Worm (Caenorhabditis elegans) whole organism, mixed stage, embryonic: Measurements from ENCODE around the gene rle-1.

Source experiments
- M03D4.4 ChIP-seq: sonication (generic microtip); optimal IDR thresholded peaks from 2 replicates; lab custom pipeline; 2017; ENCODE audit warnings: mild to moderate bottlenecking, missing genetic modification characterization, missing compliant biosample characterization
- bed-3 ChIP-seq: fragments of 200-800 bp; sonication (Bioruptor generic); optimal IDR thresholded peaks from 3 replicates; lab custom pipeline; 2018; ENCODE audit warnings: mild to moderate bottlenecking, missing genetic modification characterization, moderate library complexity, missing compliant biosample characterization
- blmp-1 ChIP-seq: fragments of 150-350 bp; optimal IDR thresholded peaks from 2 replicates; lab custom pipeline; 2014; ENCODE audit warnings: missing biosample characterization, missing genetic modification characterization
- ceh-39 ChIP-seq: fragments of 150-350 bp; optimal IDR thresholded peaks from 2 replicates; lab custom pipeline; 2014; ENCODE audit warnings: missing biosample characterization, missing genetic modification characterization
- ceh-43 ChIP-seq: fragments of 200-800 bp; sonication (Bioruptor generic); optimal IDR thresholded peaks from 2 replicates; lab custom pipeline; 2018; ENCODE audit warnings: mild to moderate bottlenecking, missing genetic modification characterization, moderate library complexity, missing compliant biosample characterization
- ceh-83 ChIP-seq: fragments of 200-800 bp; sonication (Bioruptor generic); optimal IDR thresholded peaks from 2 replicates; lab custom pipeline; 2018; ENCODE audit warnings: mild to moderate bottlenecking, missing genetic modification characterization, missing compliant biosample characterization
- ces-1 ChIP-seq: fragments of 150-350 bp; optimal IDR thresholded peaks from 2 replicates; lab custom pipeline; 2014; ENCODE audit warnings: missing biosample characterization, missing genetic modification reagents, missing genetic modification characterization
- cnd-1 ChIP-seq: fragments of 200-800 bp; sonication (Bioruptor generic); optimal IDR thresholded peaks from 2 replicates; lab custom pipeline; 2018; ENCODE audit warnings: mild to moderate bottlenecking, missing genetic modification characterization, missing compliant biosample characterization
- drap-1 ChIP-seq: fragments of 200-800 bp; sonication (Bioruptor generic); optimal IDR thresholded peaks from 3 replicates; lab custom pipeline; 2018; ENCODE audit warnings: mild to moderate bottlenecking, missing genetic modification characterization, missing compliant biosample characterization
- elt-1 ChIP-seq: sonication (generic microtip); optimal IDR thresholded peaks from 2 replicates; lab custom pipeline; 2017; ENCODE audit warnings: missing genetic modification characterization, mild to moderate bottlenecking, missing compliant biosample characterization, antibody characterized with exemption, moderate library complexity, borderline replicate concordance; ENCODE audit not compliant: insufficient read depth
- elt-3 ChIP-seq: fragments of 150-350 bp; optimal IDR thresholded peaks from 2 replicates; lab custom pipeline; 2014; ENCODE audit warnings: missing biosample characterization, missing genetic modification characterization
- flh-1 ChIP-seq: fragments of 200-800 bp; sonication (Bioruptor generic); optimal IDR thresholded peaks from 2 replicates; lab custom pipeline; 2018; ENCODE audit warnings: mild to moderate bottlenecking, missing genetic modification characterization, moderate library complexity, missing compliant biosample characterization
- ham-2 ChIP-seq: fragments of 200-800 bp; sonication (Bioruptor generic); optimal IDR thresholded peaks from 2 replicates; lab custom pipeline; 2018; ENCODE audit warnings: mild to moderate bottlenecking, missing genetic modification characterization, missing compliant biosample characterization
- hlh-1 ChIP-seq: fragments of 150-350 bp; optimal IDR thresholded peaks from 2 replicates; lab custom pipeline; 2014; ENCODE audit warnings: missing biosample characterization, missing genetic modification reagents, missing genetic modification characterization
- lin-13 ChIP-seq: fragments of 150-350 bp; optimal IDR thresholded peaks from 2 replicates; lab custom pipeline; 2014; ENCODE audit warnings: missing biosample characterization, missing genetic modification characterization
- lin-32 ChIP-seq: fragments of 200-800 bp; sonication (Bioruptor generic); optimal IDR thresholded peaks from 2 replicates; lab custom pipeline; 2018; ENCODE audit warnings: mild to moderate bottlenecking, missing genetic modification characterization, missing compliant biosample characterization
- lsy-2 ChIP-seq: fragments of 150-350 bp; optimal IDR thresholded peaks from 2 replicates; lab custom pipeline; 2014; ENCODE audit warnings: missing biosample characterization, missing genetic modification characterization
- mab-5 ChIP-seq: fragments of 150-350 bp; optimal IDR thresholded peaks from 2 replicates; lab custom pipeline; 2014; ENCODE audit warnings: missing biosample characterization, missing genetic modification characterization
- mep-1 ChIP-seq: fragments of 150-350 bp; optimal IDR thresholded peaks from 2 replicates; lab custom pipeline; 2017; ENCODE audit warnings: missing biosample characterization, missing genetic modification reagents, missing genetic modification characterization, inconsistent platforms
- mls-2 ChIP-seq: sonication (generic microtip); optimal IDR thresholded peaks from 2 replicates; lab custom pipeline; 2016; ENCODE audit warnings: mild to moderate bottlenecking, missing genetic modification characterization, moderate library complexity, missing compliant biosample characterization
- nhr-12 ChIP-seq: fragments of 150-350 bp; optimal IDR thresholded peaks from 2 replicates; lab custom pipeline; 2014; ENCODE audit warnings: missing biosample characterization, missing genetic modification characterization
- nhr-2 ChIP-seq: fragments of 150-350 bp; optimal IDR thresholded peaks from 2 replicates; lab custom pipeline; 2014; ENCODE audit warnings: missing biosample characterization, missing genetic modification characterization
- nhr-237 ChIP-seq: fragments of 150-350 bp; optimal IDR thresholded peaks from 2 replicates; lab custom pipeline; 2014; ENCODE audit warnings: missing biosample characterization, missing genetic modification characterization
- nhr-28 ChIP-seq: fragments of 150-350 bp; optimal IDR thresholded peaks from 2 replicates; lab custom pipeline; 2014; ENCODE audit warnings: missing biosample characterization, missing genetic modification characterization
- nhr-76 ChIP-seq: sonication (generic microtip); optimal IDR thresholded peaks from 2 replicates; lab custom pipeline; 2017; ENCODE audit warnings: missing biosample characterization, missing genetic modification characterization
- pha-4 ChIP-seq: fragments of 150-350 bp; optimal IDR thresholded peaks from 2 replicates; lab custom pipeline; 2018; ENCODE audit warnings: missing biosample characterization, missing genetic modification reagents, missing genetic modification characterization
- sem-2 ChIP-seq: fragments of 200-800 bp; sonication (Bioruptor generic); optimal IDR thresholded peaks from 2 replicates; lab custom pipeline; 2018; ENCODE audit warnings: mild to moderate bottlenecking, missing genetic modification characterization, missing compliant biosample characterization
- snpc-4 ChIP-seq: fragments of 150-350 bp; optimal IDR thresholded peaks from 2 replicates; lab custom pipeline; 2014; ENCODE audit warnings: missing biosample characterization, missing genetic modification characterization
- sptf-1 ChIP-seq: sonication (generic microtip); optimal IDR thresholded peaks from 2 replicates; lab custom pipeline; 2017; ENCODE audit warnings: mild to moderate bottlenecking, missing genetic modification characterization, moderate library complexity, missing compliant biosample characterization
- tbx-8 ChIP-seq: fragments of 200-800 bp; sonication (Bioruptor generic); optimal IDR thresholded peaks from 2 replicates; lab custom pipeline; 2018; ENCODE audit warnings: mild to moderate bottlenecking, missing genetic modification characterization, moderate library complexity, missing compliant biosample characterization
- unc-120 ChIP-seq: sonication (generic microtip); optimal IDR thresholded peaks from 2 replicates; lab custom pipeline; 2017; ENCODE audit warnings: missing genetic modification characterization, missing compliant biosample characterization; ENCODE audit not compliant: poor library complexity, severe bottlenecking
- unc-39 ChIP-seq: fragments of 150-350 bp; optimal IDR thresholded peaks from 2 replicates; lab custom pipeline; 2014; ENCODE audit warnings: missing biosample characterization, missing genetic modification characterization
- unc-62 ChIP-seq: fragments of 150-350 bp; optimal IDR thresholded peaks from 2 replicates; lab custom pipeline; 2014; ENCODE audit warnings: missing biosample characterization, missing genetic modification reagents, missing genetic modification characterization
- zip-8 ChIP-seq: fragments of 150-350 bp; optimal IDR thresholded peaks from 2 replicates; lab custom pipeline; 2014; ENCODE audit warnings: missing biosample characterization, missing genetic modification characterization
- ztf-11 ChIP-seq: fragments of 150-350 bp; optimal IDR thresholded peaks from 2 replicates; lab custom pipeline; 2014; ENCODE audit warnings: missing biosample characterization, missing genetic modification characterization

The rle-1 gene

DNA sequence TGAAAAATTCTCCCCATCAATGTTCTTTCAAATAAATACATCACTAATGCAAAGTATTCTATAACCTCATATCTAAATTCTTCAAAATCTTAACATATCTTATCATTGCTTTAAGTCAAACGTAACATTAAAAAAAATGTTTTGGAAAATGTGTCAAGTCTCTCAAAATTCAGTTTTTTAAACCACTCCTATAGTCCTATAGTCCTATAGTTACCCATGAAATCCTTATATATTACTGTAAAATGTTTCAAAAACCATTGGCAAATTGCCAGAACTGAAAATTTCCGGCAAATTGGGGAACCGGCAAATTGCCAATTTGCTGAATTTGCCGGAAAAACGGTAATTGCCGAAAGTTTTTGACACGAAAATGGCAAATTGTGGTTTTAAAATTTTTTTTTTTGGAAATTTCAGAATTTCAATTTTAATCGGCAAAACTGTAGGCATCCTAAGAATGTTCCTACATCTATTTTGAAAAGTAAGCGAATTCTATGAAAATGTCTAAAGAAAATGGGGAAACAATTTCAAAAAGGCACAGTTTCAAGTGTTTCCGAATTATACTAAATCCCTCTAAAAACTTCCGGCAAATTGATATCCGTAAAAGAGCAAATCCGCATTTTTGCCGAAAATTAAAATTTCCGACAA is 31.6 kb upstream of the rle-1 start:
- TF ChIP-seq drap-1 (GFP tag; lab: Kevin White, UChicago) = no peak
- TF ChIP-seq tbx-8 (GFP tag; lab: Kevin White, UChicago) = no peak
- no peak for TF ChIP-seq unc-62 (GFP tag; lab: Kevin White, UChicago)
- TF ChIP-seq nhr-237 = no peak
- TF ChIP-seq lin-13 (tag; lab: Kevin White, UChicago) = no peak
- no peak for TF ChIP-seq ceh-83 (GFP tag; lab: Kevin White, UChicago)
- TF ChIP-seq unc-39 (tag; lab: Kevin White, UChicago) = no peak
- TF ChIP-seq hlh-1 = no peak
- TF ChIP-seq lin-32 (GFP tag; lab: Kevin White, UChicago) = no peak
- TF ChIP-seq sem-2 = no peak
- no peak for TF ChIP-seq blmp-1 (tag; lab: Kevin White, UChicago)
- no peak for TF ChIP-seq flh-1 (GFP tag; lab: Kevin White, UChicago)
- TF ChIP-seq nhr-76 (tag; lab: Kevin White, UChicago) = no peak
- no peak for TF ChIP-seq ztf-11 (tag; lab: Kevin White, UChicago)
- no peak for TF ChIP-seq ceh-43 (GFP tag; lab: Kevin White, UChicago)
- no peak for TF ChIP-seq snpc-4 (tag; lab: Kevin White, UChicago)
- TF ChIP-seq nhr-2 (tag; lab: Kevin White, UChicago) = no peak
- TF ChIP-seq unc-120 (tag; lab: Kevin White, UChicago) = no peak
- no peak for TF ChIP-seq sptf-1 (tag; lab: Kevin White, UChicago)
- TF ChIP-seq mab-5 (tag; lab: Kevin White, UChicago) = no peak
- TF ChIP-seq, all 35 proteins: peak for 0

DNA sequence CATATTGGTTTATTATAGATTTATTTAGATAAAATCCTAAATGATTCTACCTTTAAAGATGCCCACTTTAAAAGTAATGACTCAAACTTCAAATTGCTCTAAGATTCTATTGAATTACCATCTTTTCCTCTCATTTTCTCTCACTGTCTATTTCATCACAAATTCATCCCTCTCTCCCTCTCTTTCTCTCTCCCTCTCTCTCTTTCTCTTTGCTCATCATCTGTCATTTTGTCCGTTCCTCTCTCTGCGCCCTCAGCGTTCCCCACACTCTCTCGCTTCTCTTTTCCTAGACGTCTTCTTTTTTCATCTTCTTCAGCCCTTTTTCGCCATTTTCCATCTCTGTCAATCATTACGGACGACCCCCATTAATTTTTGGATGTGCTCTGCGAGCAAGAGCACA is 30.9 kb upstream of the rle-1 start:
- TF ChIP-seq snpc-4 (tag; lab: Kevin White, UChicago) (no peak), tbx-8 (GFP tag; lab: Kevin White, UChicago) (no peak), elt-1 (tag; lab: Kevin White, UChicago) (no peak), cnd-1 (tag; lab: Kevin White, UChicago) (no peak), hlh-1 (peak; percentile 89), flh-1 (GFP tag; lab: Kevin White, UChicago) (no peak), sptf-1 (tag; lab: Kevin White, UChicago) (no peak), mep-1 (tag; lab: Kevin White, UChicago) (no peak), unc-62 (GFP tag; lab: Kevin White, UChicago) (peak; percentile 68), ceh-39 (no peak), lin-32 (GFP tag; lab: Kevin White, UChicago) (no peak), nhr-2 (tag; lab: Kevin White, UChicago) (no peak), nhr-28 (tag; lab: Kevin White, UChicago) (no peak), nhr-12 (no peak), nhr-76 (tag; lab: Kevin White, UChicago) (no peak), elt-3 (tag; lab: Kevin White, UChicago) (no peak), ztf-11 (tag; lab: Kevin White, UChicago) (no peak), lin-13 (tag; lab: Kevin White, UChicago) (no peak), sem-2 (no peak), pha-4 (tag; lab: Kevin White, UChicago) (no peak), ham-2 (GFP tag; lab: Kevin White, UChicago) (no peak), mls-2 (no peak), mab-5 (tag; lab: Kevin White, UChicago) (no peak), M03D4.4 (tag; lab: Kevin White, UChicago) (no peak), blmp-1 (tag; lab: Kevin White, UChicago) (no peak), ceh-43 (GFP tag; lab: Kevin White, UChicago) (no peak), unc-120 (tag; lab: Kevin White, UChicago) (peak; percentile 3), ces-1 (GFP tag; lab: Kevin White, UChicago) (peak; percentile 93), bed-3 (GFP tag; lab: Kevin White, UChicago) (no peak), ceh-83 (GFP tag; lab: Kevin White, UChicago) (no peak), nhr-237 (no peak), unc-39 (tag; lab: Kevin White, UChicago) (no peak), lsy-2 (peak; percentile 6), zip-8 (tag; lab: Kevin White, UChicago) (no peak), drap-1 (GFP tag; lab: Kevin White, UChicago) (no peak)
